Worm (Caenorhabditis elegans): Measurements from ENCODE around the gene ints-7.
A peak's percentile ranks its signal among the peaks of the same experiment; 100 is the strongest.

Gene ints-7

ce11 chrII:11596157-11596740 is 13.6 kb downstream of the ints-7 start:
- TF ChIP-seq skn-1 (tag; optimal IDR thresholded peaks at IDR 0.05) = no peak
- peak in 1 of 2 experiments; percentile 8 for TF ChIP-seq lsy-2 (tag; optimal IDR thresholded peaks at IDR 0.05)
- peak; percentile 77 for TF ChIP-seq sma-9 (GFP tag; optimal IDR thresholded peaks at IDR 0.05)
- TF ChIP-seq sma-9 (tag; optimal IDR thresholded peaks at IDR 0.05) = no peak
- TF ChIP-seq nhr-12 (tag; optimal IDR thresholded peaks at IDR 0.05) = no peak
- TF ChIP-seq sma-3 (GFP tag; optimal IDR thresholded peaks at IDR 0.05) = peak; percentile 59
- TF ChIP-seq snpc-4 (tag; optimal IDR thresholded peaks at IDR 0.05) = no peak

ce11 chrII:11599751-11600150 is 17.1 kb downstream of the ints-7 start, which contains the start of gene npp-5:
TSS of gene npp-5 (minus strand) at chrII:11599809.
- TF ChIP-seq crh-2 (tag; optimal IDR thresholded peaks at IDR 0.05) = peak; percentile 25
- TF ChIP-seq ceh-82 (tag; optimal IDR thresholded peaks at IDR 0.05) = no peak
- TF ChIP-seq C34F6.9 (tag; optimal IDR thresholded peaks at IDR 0.05) = peak; percentile 50
- TF ChIP-seq R02D3.7 (tag; optimal IDR thresholded peaks at IDR 0.05) = no peak
- TF ChIP-seq snpc-4 (tag; optimal IDR thresholded peaks at IDR 0.05) = no peak
- TF ChIP-seq nhr-12 (tag; optimal IDR thresholded peaks at IDR 0.05) = no peak
- no peak for TF ChIP-seq unc-62 (GFP tag; optimal IDR thresholded peaks at IDR 0.05)
- no peak for TF ChIP-seq ztf-4 (tag; optimal IDR thresholded peaks at IDR 0.05)
- TF ChIP-seq nhr-23 (tag; optimal IDR thresholded peaks at IDR 0.05) = no peak
- TF ChIP-seq unc-55 (GFP tag; optimal IDR thresholded peaks at IDR 0.05) = peak; percentile 75
- peak; percentile 93 for TF ChIP-seq gmeb-1 (tag; optimal IDR thresholded peaks at IDR 0.05)
- peak in 1 of 2 experiments; percentile 52 for TF ChIP-seq lsy-2 (tag; optimal IDR thresholded peaks at IDR 0.05)

- no peak for TF ChIP-seq ZK546.5 (tag; optimal IDR thresholded peaks at IDR 0.05)
- peak; percentile 12 for TF ChIP-seq unc-55 (GFP tag; optimal IDR thresholded peaks at IDR 0.05)
Observed at ce11 chrII:11600711-11601110, 18.1 kb downstream of the ints-7 start, which contains the start of gene F07A11.4. TSS of gene F07A11.4 (plus strand) at chrII:11601011.

ce11 chrII:11602387-11602960 is 19.8 kb downstream of the ints-7 start:
- TF ChIP-seq F13H6.1 (tag; optimal IDR thresholded peaks at IDR 0.05) (peak; percentile 58), crh-2 (tag; optimal IDR thresholded peaks at IDR 0.05) (no peak), sma-9 (GFP tag; optimal IDR thresholded peaks at IDR 0.05) (peak; percentile 10), sma-9 (tag; optimal IDR thresholded peaks at IDR 0.05) (no peak), nhr-129 (tag; optimal IDR thresholded peaks at IDR 0.05) (peak; percentile 40), sma-3 (GFP tag; optimal IDR thresholded peaks at IDR 0.05) (no peak), nhr-6 (tag; optimal IDR thresholded peaks at IDR 0.05) (no peak), fos-1 (tag; optimal IDR thresholded peaks at IDR 0.05) (no peak), C34F6.9 (tag; optimal IDR thresholded peaks at IDR 0.05) (peak; percentile 23)

- TF ChIP-seq nhr-21 (tag; optimal IDR thresholded peaks at IDR 0.05) (no peak), nhr-6 (tag; optimal IDR thresholded peaks at IDR 0.05) (no peak), unc-55 (GFP tag; optimal IDR thresholded peaks at IDR 0.05) (peak; percentile 68), sma-9 (GFP tag; optimal IDR thresholded peaks at IDR 0.05) (peak; percentile 12), sma-9 (tag; optimal IDR thresholded peaks at IDR 0.05) (no peak), ceh-82 (tag; optimal IDR thresholded peaks at IDR 0.05) (no peak), dmd-4 (tag; optimal IDR thresholded peaks at IDR 0.05) (no peak), nhr-237 (tag; optimal IDR thresholded peaks at IDR 0.05) (no peak), ZK546.5 (tag; optimal IDR thresholded peaks at IDR 0.05) (no peak), fos-1 (tag; optimal IDR thresholded peaks at IDR 0.05) (peak; percentile 63), elt-1 (tag; optimal IDR thresholded peaks at IDR 0.05) (no peak), ztf-11 (tag; optimal IDR thresholded peaks at IDR 0.05) (no peak), ztf-1 (GFP tag; conservative IDR thresholded peaks at IDR 0.05) (no peak), crh-2 (tag; optimal IDR thresholded peaks at IDR 0.05) (peak; percentile 3)
Observed at ce11 chrII:11604613-11605012, 22.0 kb downstream of the ints-7 start.

ce11 chrII:11611462-11611861 is 28.8 kb downstream of the ints-7 start:
- TF ChIP-seq sma-9 (GFP tag; optimal IDR thresholded peaks at IDR 0.05) (peak; percentile 57), sma-9 (tag; optimal IDR thresholded peaks at IDR 0.05) (no peak), crh-2 (tag; optimal IDR thresholded peaks at IDR 0.05) (peak; percentile 46), gmeb-1 (tag; optimal IDR thresholded peaks at IDR 0.05) (peak; percentile 25), nhr-21 (tag; optimal IDR thresholded peaks at IDR 0.05) (no peak), fos-1 (tag; optimal IDR thresholded peaks at IDR 0.05) (peak; percentile 71), nhr-23 (tag; optimal IDR thresholded peaks at IDR 0.05) (no peak)

Measured in whole organism, L2 larva.